Worm (Caenorhabditis elegans) whole organism, L3 larva: ENCODE data around the gene K03D3.2.

Experiments
- R02D3.7 ChIP-seq: fragments of 150-350 bp; optimal IDR thresholded peaks from 2 replicates; lab custom pipeline; 2014; ENCODE audit warnings: missing biosample characterization, missing genetic modification characterization
- ZK546.5 ChIP-seq: sonication (generic microtip); optimal IDR thresholded peaks from 2 replicates; lab custom pipeline; 2017; ENCODE audit warnings: missing biosample characterization, missing genetic modification characterization
- aly-2 ChIP-seq: fragments of 150-350 bp; optimal IDR thresholded peaks from 2 replicates; lab custom pipeline; 2014; ENCODE audit warnings: missing biosample characterization, missing genetic modification characterization
- ama-1 ChIP-seq: fragments of 150-350 bp; optimal IDR thresholded peaks from 2 replicates; lab custom pipeline; 2018
- ceh-16 ChIP-seq: sonication (generic microtip); optimal IDR thresholded peaks from 2 replicates; lab custom pipeline; 2017; ENCODE audit warnings: missing biosample characterization, missing genetic modification characterization
- ceh-82 ChIP-seq: fragments of 150-350 bp; optimal IDR thresholded peaks from 2 replicates; lab custom pipeline; 2014; ENCODE audit warnings: missing biosample characterization, missing genetic modification characterization
- daf-12 ChIP-seq: fragments of 150-350 bp; optimal IDR thresholded peaks from 2 replicates; lab custom pipeline; 2014; ENCODE audit warnings: missing biosample characterization, missing genetic modification reagents, missing genetic modification characterization
- elt-1 ChIP-seq: fragments of 150-350 bp; optimal IDR thresholded peaks from 2 replicates; lab custom pipeline; 2014; ENCODE audit warnings: missing biosample characterization, missing genetic modification characterization
- elt-2 ChIP-seq: sonication (generic microtip); optimal IDR thresholded peaks from 2 replicates; lab custom pipeline; 2016; ENCODE audit warnings: missing genetic modification reagents, mild to moderate bottlenecking, missing genetic modification characterization, missing compliant biosample characterization
- elt-3 ChIP-seq, 3 experiments: fragments of 150-350 bp in 1 of 3; sonication (generic microtip) in 2 of 3; optimal IDR thresholded peaks; 2 replicates in 2 of 3; 4 replicates in 1 of 3; lab custom pipeline; 2014 to 2017; ENCODE audit warnings: missing biosample characterization in 3 of 3, missing genetic modification characterization in 3 of 3
- fkh-10 ChIP-seq: sonication (generic microtip); optimal IDR thresholded peaks from 2 replicates; lab custom pipeline; 2017; ENCODE audit warnings: missing biosample characterization, missing genetic modification reagents, missing genetic modification characterization
- fkh-2 ChIP-seq: fragments of 150-350 bp; optimal IDR thresholded peaks from 2 replicates; lab custom pipeline; 2014; ENCODE audit warnings: missing biosample characterization, missing genetic modification reagents, missing genetic modification characterization
- fos-1 ChIP-seq: fragments of 150-350 bp; optimal IDR thresholded peaks from 2 replicates; lab custom pipeline; 2014; ENCODE audit warnings: missing biosample characterization, missing genetic modification characterization
- hmg-11 ChIP-seq: sonication (generic microtip); optimal IDR thresholded peaks from 2 replicates; lab custom pipeline; 2016; ENCODE audit warnings: missing genetic modification characterization, missing compliant biosample characterization
- lin-15B ChIP-seq: fragments of 150-350 bp; optimal IDR thresholded peaks from 2 replicates; lab custom pipeline; 2014; ENCODE audit warnings: missing biosample characterization, missing genetic modification characterization
- nhr-11 ChIP-seq: fragments of 150-350 bp; optimal IDR thresholded peaks from 2 replicates; lab custom pipeline; 2014; ENCODE audit warnings: missing biosample characterization, missing genetic modification characterization
- nhr-25 ChIP-seq: sonication (generic microtip); optimal IDR thresholded peaks from 2 replicates; lab custom pipeline; 2017; ENCODE audit warnings: missing biosample characterization, missing genetic modification characterization
- nhr-67 ChIP-seq: fragments of 150-350 bp; optimal IDR thresholded peaks from 2 replicates; lab custom pipeline; 2014; ENCODE audit warnings: missing biosample characterization, missing genetic modification characterization
- nhr-76 ChIP-seq: fragments of 150-350 bp; sonication (generic microtip); optimal IDR thresholded peaks from 5 replicates; lab custom pipeline; 2014; ENCODE audit warnings: missing biosample characterization, missing genetic modification characterization
- pha-4 ChIP-seq: fragments of 150-350 bp; optimal IDR thresholded peaks from 2 replicates; lab custom pipeline; 2014; ENCODE audit warnings: missing biosample characterization, missing genetic modification reagents, missing genetic modification characterization
- skn-1 ChIP-seq: fragments of 150-350 bp; optimal IDR thresholded peaks from 2 replicates; lab custom pipeline; 2014; ENCODE audit warnings: missing biosample characterization, missing genetic modification characterization
- snpc-4 ChIP-seq: fragments of 150-350 bp; optimal IDR thresholded peaks from 2 replicates; lab custom pipeline; 2014; ENCODE audit warnings: missing biosample characterization, missing genetic modification characterization
- tbx-2 ChIP-seq: sonication (generic microtip); optimal IDR thresholded peaks from 2 replicates; lab custom pipeline; 2016; ENCODE audit warnings: mild to moderate bottlenecking, missing genetic modification characterization, missing compliant biosample characterization
- ztf-11 ChIP-seq: fragments of 150-350 bp; optimal IDR thresholded peaks from 2 replicates; lab custom pipeline; 2014; ENCODE audit warnings: missing biosample characterization, missing genetic modification characterization

K03D3.2 gene

DNA sequence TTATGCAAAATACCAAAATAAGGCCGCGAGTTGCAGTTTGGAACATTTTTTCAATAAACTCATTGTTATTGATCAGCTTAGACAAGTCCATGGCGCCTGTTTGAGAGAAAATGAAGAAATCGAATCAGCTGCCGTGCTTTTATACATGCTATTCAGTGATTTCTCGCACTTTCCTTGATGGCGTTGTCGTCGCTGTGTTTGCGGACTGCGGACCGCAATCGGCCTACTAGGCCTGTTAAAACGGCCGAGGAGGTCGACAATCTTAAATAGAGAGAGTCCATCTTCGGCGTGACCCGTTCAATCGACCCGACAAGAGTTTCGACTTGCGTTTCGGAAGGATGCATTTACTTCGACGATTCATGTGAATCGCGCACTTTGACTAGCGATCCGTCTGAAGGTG is 37.7 kb downstream of the K03D3.2 start, which contains the start of gene srz-75:
TSS of gene srz-75 (minus strand) at position 101 of the 400 bp plus-strand sequence.
- TF ChIP-seq snpc-4 (no peak), nhr-67 (tag; lab: Kevin White, UChicago) (no peak), ama-1 (lab: Kevin White, UChicago) (no peak), daf-12 (tag; lab: Kevin White, UChicago) (no peak), ceh-16 (tag; lab: Kevin White, UChicago) (no peak), elt-2 (no peak), aly-2 (tag; lab: Kevin White, UChicago) (no peak), skn-1 (tag; lab: Kevin White, UChicago) (no peak), nhr-11 (tag; lab: Kevin White, UChicago) (no peak), ceh-82 (tag; lab: Kevin White, UChicago) (no peak), tbx-2 (tag; lab: Kevin White, UChicago) (no peak), pha-4 (tag; lab: Kevin White, UChicago) (no peak), ztf-11 (tag; lab: Kevin White, UChicago) (no peak), elt-3 (tag; optimal IDR thresholded peaks at IDR 0.05; lab: Kevin White, UChicago) (no peak), fkh-2 (tag; lab: Kevin White, UChicago) (no peak), ZK546.5 (tag; lab: Kevin White, UChicago) (no peak), R02D3.7 (tag; lab: Kevin White, UChicago) (no peak), nhr-76 (no peak), fkh-10 (GFP tag; lab: Kevin White, UChicago) (no peak), lin-15B (tag; lab: Kevin White, UChicago) (no peak)

DNA sequence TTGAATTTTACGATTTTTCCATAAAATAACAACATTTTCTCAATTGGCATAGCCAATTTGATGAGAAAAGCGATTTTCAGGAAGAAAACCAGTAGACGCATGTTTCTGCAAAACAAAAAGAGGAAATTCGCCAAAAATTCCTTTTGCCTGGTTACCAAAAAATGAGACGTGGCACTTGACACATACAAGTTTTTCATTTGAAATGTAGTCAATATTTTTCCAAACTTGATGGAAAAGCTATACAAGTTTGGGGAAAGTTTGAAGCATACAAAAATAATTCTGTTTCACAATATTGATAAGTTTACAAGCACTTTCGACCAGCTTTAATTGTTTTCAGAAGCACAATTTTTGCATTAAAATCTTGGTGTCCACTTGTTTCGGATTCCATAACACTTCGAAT is 47.8 kb downstream of the K03D3.2 start, which contains the start of gene clec-191:
TSS of gene clec-191 (minus strand) at position 101 of the 400 bp plus-strand sequence.
- TF ChIP-seq skn-1 (tag; lab: Kevin White, UChicago) = no peak
- no peak for TF ChIP-seq elt-1 (tag; lab: Kevin White, UChicago)
- TF ChIP-seq elt-3 (tag; optimal IDR thresholded peaks at IDR 0.05; lab: Kevin White, UChicago) = no peak
- TF ChIP-seq hmg-11 (tag; lab: Kevin White, UChicago) = no peak
- TF ChIP-seq nhr-25 (tag; lab: Kevin White, UChicago) = no peak
- no peak for TF ChIP-seq R02D3.7 (tag; lab: Kevin White, UChicago)
- TF ChIP-seq fos-1 = no peak
- no peak for TF ChIP-seq ZK546.5 (tag; lab: Kevin White, UChicago)
- no peak for TF ChIP-seq ztf-11 (tag; lab: Kevin White, UChicago)
- TF ChIP-seq ceh-82 (tag; lab: Kevin White, UChicago) = no peak
- no peak for TF ChIP-seq ceh-16 (tag; lab: Kevin White, UChicago)
